Worm (Caenorhabditis elegans) whole organism, L3 larva: ENCODE measurements around the gene acr-24.

Source experiments
- R02D3.7 ChIP-seq: fragments of 150-350 bp; optimal IDR thresholded peaks from 2 replicates; lab custom pipeline; 2014; ENCODE audit warnings: missing biosample characterization, missing genetic modification characterization
- ZK546.5 ChIP-seq: sonication (generic microtip); optimal IDR thresholded peaks from 2 replicates; lab custom pipeline; 2017; ENCODE audit warnings: missing biosample characterization, missing genetic modification characterization
- aly-2 ChIP-seq: fragments of 150-350 bp; optimal IDR thresholded peaks from 2 replicates; lab custom pipeline; 2014; ENCODE audit warnings: missing biosample characterization, missing genetic modification characterization
- ama-1 ChIP-seq: fragments of 150-350 bp; optimal IDR thresholded peaks from 2 replicates; lab custom pipeline; 2018
- ceh-16 ChIP-seq: sonication (generic microtip); optimal IDR thresholded peaks from 2 replicates; lab custom pipeline; 2017; ENCODE audit warnings: missing biosample characterization, missing genetic modification characterization
- ceh-28 ChIP-seq: fragments of 150-350 bp; optimal IDR thresholded peaks from 2 replicates; lab custom pipeline; 2014; ENCODE audit warnings: missing biosample characterization, missing genetic modification reagents, missing genetic modification characterization
- ceh-82 ChIP-seq: fragments of 150-350 bp; optimal IDR thresholded peaks from 2 replicates; lab custom pipeline; 2014; ENCODE audit warnings: missing biosample characterization, missing genetic modification characterization
- ceh-9 ChIP-seq: sonication (generic microtip); optimal IDR thresholded peaks from 2 replicates; lab custom pipeline; 2018; ENCODE audit warnings: missing biosample characterization, missing genetic modification characterization
- daf-12 ChIP-seq: fragments of 150-350 bp; optimal IDR thresholded peaks from 2 replicates; lab custom pipeline; 2014; ENCODE audit warnings: missing biosample characterization, missing genetic modification reagents, missing genetic modification characterization
- egl-27 ChIP-seq: sonication (generic microtip); optimal IDR thresholded peaks from 4 replicates; lab custom pipeline; 2017; ENCODE audit warnings: missing biosample characterization, missing genetic modification reagents, missing genetic modification characterization
- egl-5 ChIP-seq: fragments of 150-350 bp; optimal IDR thresholded peaks from 2 replicates; lab custom pipeline; 2017; ENCODE audit warnings: missing biosample characterization, missing genetic modification reagents, missing genetic modification characterization, inconsistent platforms
- elt-1 ChIP-seq: fragments of 150-350 bp; optimal IDR thresholded peaks from 2 replicates; lab custom pipeline; 2014; ENCODE audit warnings: missing biosample characterization, missing genetic modification characterization
- elt-2 ChIP-seq: sonication (generic microtip); optimal IDR thresholded peaks from 2 replicates; lab custom pipeline; 2016; ENCODE audit warnings: missing genetic modification reagents, mild to moderate bottlenecking, missing genetic modification characterization, missing compliant biosample characterization
- elt-3 ChIP-seq, 3 experiments: fragments of 150-350 bp in 1 of 3; sonication (generic microtip) in 2 of 3; optimal IDR thresholded peaks; 2 replicates in 2 of 3; 4 replicates in 1 of 3; lab custom pipeline; 2014 to 2017; ENCODE audit warnings: missing biosample characterization in 3 of 3, missing genetic modification characterization in 3 of 3
- eor-1 ChIP-seq, 2 experiments: fragments of 150-350 bp; optimal IDR thresholded peaks; 2 replicates each; lab custom pipeline; 2014 to 2018; ENCODE audit warnings: missing biosample characterization in 2 of 2, missing genetic modification characterization in 2 of 2
- fkh-10 ChIP-seq: sonication (generic microtip); optimal IDR thresholded peaks from 2 replicates; lab custom pipeline; 2017; ENCODE audit warnings: missing biosample characterization, missing genetic modification reagents, missing genetic modification characterization
- fkh-2 ChIP-seq: fragments of 150-350 bp; optimal IDR thresholded peaks from 2 replicates; lab custom pipeline; 2014; ENCODE audit warnings: missing biosample characterization, missing genetic modification reagents, missing genetic modification characterization
- fos-1 ChIP-seq: fragments of 150-350 bp; optimal IDR thresholded peaks from 2 replicates; lab custom pipeline; 2014; ENCODE audit warnings: missing biosample characterization, missing genetic modification characterization
- hmg-11 ChIP-seq: sonication (generic microtip); optimal IDR thresholded peaks from 2 replicates; lab custom pipeline; 2016; ENCODE audit warnings: missing genetic modification characterization, missing compliant biosample characterization
- jun-1 ChIP-seq: fragments of 150-350 bp; optimal IDR thresholded peaks from 2 replicates; lab custom pipeline; 2014; ENCODE audit warnings: missing biosample characterization, missing genetic modification reagents, missing genetic modification characterization
- lin-15B ChIP-seq: fragments of 150-350 bp; optimal IDR thresholded peaks from 2 replicates; lab custom pipeline; 2014; ENCODE audit warnings: missing biosample characterization, missing genetic modification characterization
- lin-39 ChIP-seq: fragments of 150-350 bp; optimal IDR thresholded peaks from 2 replicates; lab custom pipeline; 2018; ENCODE audit warnings: missing biosample characterization, missing genetic modification reagents, missing genetic modification characterization
- lsy-12 ChIP-seq: sonication (generic microtip); optimal IDR thresholded peaks from 2 replicates; lab custom pipeline; 2016; ENCODE audit warnings: mild to moderate bottlenecking, missing genetic modification characterization, missing compliant biosample characterization
- mdl-1 ChIP-seq: fragments of 150-350 bp; optimal IDR thresholded peaks from 2 replicates; lab custom pipeline; 2014; ENCODE audit warnings: missing biosample characterization, missing genetic modification characterization
- mml-1 ChIP-seq: fragments of 150-350 bp; sonication (generic microtip); optimal IDR thresholded peaks from 3 replicates; lab custom pipeline; 2014; ENCODE audit warnings: missing biosample characterization, missing genetic modification characterization
- nfya-1 ChIP-seq: sonication (generic microtip); optimal IDR thresholded peaks from 2 replicates; lab custom pipeline; 2017; ENCODE audit warnings: missing genetic modification characterization, mild to moderate bottlenecking, missing compliant biosample characterization, antibody characterized with exemption, moderate library complexity; ENCODE audit not compliant: insufficient read depth
- nhr-11 ChIP-seq: fragments of 150-350 bp; optimal IDR thresholded peaks from 2 replicates; lab custom pipeline; 2014; ENCODE audit warnings: missing biosample characterization, missing genetic modification characterization
- nhr-12 ChIP-seq: fragments of 150-350 bp; optimal IDR thresholded peaks from 2 replicates; lab custom pipeline; 2014; ENCODE audit warnings: missing biosample characterization, missing genetic modification characterization
- nhr-23 ChIP-seq: fragments of 150-350 bp; optimal IDR thresholded peaks from 2 replicates; lab custom pipeline; 2014; ENCODE audit warnings: missing biosample characterization, missing genetic modification reagents, missing genetic modification characterization
- nhr-237 ChIP-seq: fragments of 150-350 bp; optimal IDR thresholded peaks from 2 replicates; lab custom pipeline; 2014; ENCODE audit warnings: missing biosample characterization, missing genetic modification characterization
- nhr-25 ChIP-seq: sonication (generic microtip); optimal IDR thresholded peaks from 2 replicates; lab custom pipeline; 2017; ENCODE audit warnings: missing biosample characterization, missing genetic modification characterization
- nhr-28 ChIP-seq: fragments of 150-350 bp; optimal IDR thresholded peaks from 2 replicates; lab custom pipeline; 2014; ENCODE audit warnings: missing biosample characterization, missing genetic modification characterization
- nhr-43 ChIP-seq: sonication (generic microtip); optimal IDR thresholded peaks from 2 replicates; lab custom pipeline; 2016; ENCODE audit warnings: mild to moderate bottlenecking, missing genetic modification characterization, missing compliant biosample characterization; ENCODE audit not compliant: poor library complexity, severe bottlenecking
- nhr-67 ChIP-seq: fragments of 150-350 bp; optimal IDR thresholded peaks from 2 replicates; lab custom pipeline; 2014; ENCODE audit warnings: missing biosample characterization, missing genetic modification characterization
- nhr-76 ChIP-seq: fragments of 150-350 bp; sonication (generic microtip); optimal IDR thresholded peaks from 5 replicates; lab custom pipeline; 2014; ENCODE audit warnings: missing biosample characterization, missing genetic modification characterization
- nhr-77 ChIP-seq: fragments of 150-350 bp; optimal IDR thresholded peaks from 2 replicates; lab custom pipeline; 2014; ENCODE audit warnings: missing biosample characterization, missing genetic modification characterization
- pha-4 ChIP-seq: fragments of 150-350 bp; optimal IDR thresholded peaks from 2 replicates; lab custom pipeline; 2014; ENCODE audit warnings: missing biosample characterization, missing genetic modification reagents, missing genetic modification characterization
- pqm-1 ChIP-seq: fragments of 150-350 bp; optimal IDR thresholded peaks from 2 replicates; lab custom pipeline; 2017; ENCODE audit warnings: missing biosample characterization, missing genetic modification characterization, inconsistent platforms
- sea-2 ChIP-seq: fragments of 150-350 bp; sonication (generic microtip); optimal IDR thresholded peaks from 4 replicates; lab custom pipeline; 2014; ENCODE audit warnings: missing biosample characterization, missing genetic modification reagents, missing genetic modification characterization
- skn-1 ChIP-seq: fragments of 150-350 bp; optimal IDR thresholded peaks from 2 replicates; lab custom pipeline; 2014; ENCODE audit warnings: missing biosample characterization, missing genetic modification characterization
- snpc-4 ChIP-seq: fragments of 150-350 bp; optimal IDR thresholded peaks from 2 replicates; lab custom pipeline; 2014; ENCODE audit warnings: missing biosample characterization, missing genetic modification characterization
- tbx-2 ChIP-seq: sonication (generic microtip); optimal IDR thresholded peaks from 2 replicates; lab custom pipeline; 2016; ENCODE audit warnings: mild to moderate bottlenecking, missing genetic modification characterization, missing compliant biosample characterization
- unc-39 ChIP-seq: sonication (generic microtip); optimal IDR thresholded peaks from 4 replicates; lab custom pipeline; 2017; ENCODE audit warnings: missing biosample characterization, missing genetic modification characterization
- unc-62 ChIP-seq: fragments of 150-350 bp; sonication (generic microtip); optimal IDR thresholded peaks from 4 replicates; lab custom pipeline; 2014; ENCODE audit warnings: missing biosample characterization, missing genetic modification reagents, missing genetic modification characterization
- zag-1 ChIP-seq: fragments of 150-350 bp; optimal IDR thresholded peaks from 2 replicates; lab custom pipeline; 2014; ENCODE audit warnings: missing biosample characterization, missing genetic modification characterization
- ztf-11 ChIP-seq: fragments of 150-350 bp; optimal IDR thresholded peaks from 2 replicates; lab custom pipeline; 2014; ENCODE audit warnings: missing biosample characterization, missing genetic modification characterization
- ztf-4 ChIP-seq: fragments of 150-350 bp; optimal IDR thresholded peaks from 2 replicates; lab custom pipeline; 2014; ENCODE audit warnings: missing biosample characterization, missing genetic modification characterization

The acr-24 gene

ce11 chrIV:15471430-15471829 lies 25.9 kb upstream of the acr-24 start, which contains the start of gene ntl-11 (continued):
- TF ChIP-seq nhr-28 (tag; lab: Kevin White, UChicago) (peak; percentile 50), ceh-28 (tag; lab: Kevin White, UChicago) (peak; percentile 94)

- TF ChIP-seq fkh-2 (tag; lab: Kevin White, UChicago) (peak; percentile 65), daf-12 (tag; lab: Kevin White, UChicago) (peak; percentile 53), nhr-43 (peak; percentile 89), ztf-11 (no peak), unc-39 (tag; lab: Kevin White, UChicago) (no peak), mdl-1 (tag; lab: Kevin White, UChicago) (no peak), egl-5 (tag; lab: Kevin White, UChicago) (peak; percentile 55), nhr-25 (tag; lab: Kevin White, UChicago) (peak; percentile 87), eor-1 (tag; optimal IDR thresholded peaks at IDR 0.05; lab: Kevin White, UChicago) (peak in 1 of 2 experiments; percentile 64), tbx-2 (tag; lab: Kevin White, UChicago) (peak; percentile 89), lsy-12 (tag; lab: Kevin White, UChicago) (peak; percentile 75), ceh-16 (tag; lab: Kevin White, UChicago) (no peak), nhr-237 (tag; lab: Kevin White, UChicago) (no peak), ceh-28 (tag; lab: Kevin White, UChicago) (peak; percentile 81), nhr-12 (tag; lab: Kevin White, UChicago) (no peak), hmg-11 (tag; lab: Kevin White, UChicago) (peak; percentile 86), sea-2 (GFP tag; lab: Kevin White, UChicago) (no peak), elt-2 (tag; lab: Kevin White, UChicago) (peak; percentile 70), nhr-28 (tag; lab: Kevin White, UChicago) (no peak), R02D3.7 (tag; lab: Kevin White, UChicago) (peak; percentile 77), nhr-11 (tag; lab: Kevin White, UChicago) (peak; percentile 70), nhr-76 (tag; lab: Kevin White, UChicago) (no peak), ceh-9 (tag; lab: Kevin White, UChicago) (no peak), nhr-23 (tag; lab: Kevin White, UChicago) (peak; percentile 96), ztf-4 (no peak), snpc-4 (tag; lab: Kevin White, UChicago) (peak; percentile 94), egl-27 (tag; lab: Kevin White, UChicago) (no peak), mml-1 (tag; lab: Kevin White, UChicago) (no peak), skn-1 (peak; percentile 92), zag-1 (tag; lab: Kevin White, UChicago) (peak; percentile 50), elt-1 (tag; lab: Kevin White, UChicago) (peak; percentile 22), ceh-82 (tag; lab: Kevin White, UChicago) (peak; percentile 90), elt-3 (tag; optimal IDR thresholded peaks at IDR 0.05; lab: Kevin White, UChicago) (no peak), jun-1 (tag; lab: Kevin White, UChicago) (peak; percentile 75), ama-1 (lab: Kevin White, UChicago) (peak; percentile 40), ZK546.5 (tag; lab: Kevin White, UChicago) (peak; percentile 13), fkh-10 (GFP tag; lab: Kevin White, UChicago) (peak; percentile 76), fos-1 (no peak), aly-2 (tag; lab: Kevin White, UChicago) (no peak), pqm-1 (tag; lab: Kevin White, UChicago) (peak; percentile 45), nhr-67 (no peak), pha-4 (tag; lab: Kevin White, UChicago) (peak; percentile 97), lin-15B (tag; lab: Kevin White, UChicago) (peak; percentile 97), nhr-77 (no peak), lin-39 (tag; lab: Kevin White, UChicago) (peak; percentile 76), nfya-1 (tag; lab: Kevin White, UChicago) (peak; percentile 92), unc-62 (GFP tag; lab: Kevin White, UChicago) (no peak)
Measured at ce11 chrIV:15472387-15472859, 24.9 kb upstream of the acr-24 start, which contains the start of gene Y73F8A.27. TSS of gene Y73F8A.27 (plus strand) at chrIV:15472809.
